Worm (Caenorhabditis elegans) whole organism, L1 larva: Measurements from ENCODE around the gene mtcu-2.

Source experiments
- nhr-77 ChIP-seq: fragments of 150-350 bp; optimal IDR thresholded peaks from 2 replicates; lab custom pipeline; 2014; ENCODE audit warnings: missing biosample characterization, missing genetic modification characterization
- sptf-1 ChIP-seq: fragments of 150-350 bp; optimal IDR thresholded peaks from 2 replicates; lab custom pipeline; 2014; ENCODE audit warnings: missing biosample characterization, missing genetic modification characterization

ce11 chrII:10001546-10001945 lies 31.5 kb downstream of the mtcu-2 start, which contains the start of gene ZK892.3:
- TF ChIP-seq nhr-77 (no peak), sptf-1 (tag; lab: Kevin White, UChicago) (no peak)
